Worm (Caenorhabditis elegans) whole organism, L4 larva: ENCODE measurements around the gene T02H6.6.

ENCODE experiments used
- T26A8.4 ChIP-seq: fragments of 200-800 bp; sonication (Bioruptor generic); IDR thresholded peaks from 2 replicates; pipeline ENCODE4 v1.3.6; 2022; ENCODE audit warnings: missing genetic modification characterization, missing compliant biosample characterization
- ama-1 ChIP-seq: fragments of 150-350 bp; optimal IDR thresholded peaks from 2 replicates; lab custom pipeline; 2014; ENCODE audit warnings: inconsistent platforms, mixed read lengths
- daf-12 ChIP-seq: fragments of 150-350 bp; optimal IDR thresholded peaks from 2 replicates; lab custom pipeline; 2014; ENCODE audit warnings: missing biosample characterization, missing genetic modification reagents, missing genetic modification characterization
- fos-1 ChIP-seq: fragments of 150-350 bp; optimal IDR thresholded peaks from 2 replicates; lab custom pipeline; 2014; ENCODE audit warnings: missing biosample characterization, missing genetic modification characterization
- lsy-2 ChIP-seq, 2 experiments: fragments of 150-350 bp in 1 of 2; sonication (generic microtip) in 1 of 2; optimal IDR thresholded peaks; 2 replicates each; lab custom pipeline; 2014 to 2017; ENCODE audit warnings: missing biosample characterization in 2 of 2, missing genetic modification characterization in 2 of 2
- madf-9 ChIP-seq: fragments of 200-800 bp; sonication (Bioruptor generic); conservative IDR thresholded peaks from 2 replicates; pipeline ENCODE4 v1.3.6; 2022; ENCODE audit warnings: missing genetic modification reagents, missing genetic modification characterization, missing compliant biosample characterization
- mdl-1 ChIP-seq, 2 experiments: fragments of 150-350 bp in 1 of 2; sonication (generic microtip) in 1 of 2; optimal IDR thresholded peaks; 2 replicates each; lab custom pipeline; 2014 to 2017; ENCODE audit warnings: missing biosample characterization in 2 of 2, missing genetic modification characterization in 2 of 2
- nhr-111 ChIP-seq: fragments of 200-800 bp; sonication (Bioruptor generic); optimal IDR thresholded peaks from 2 replicates; lab custom pipeline; 2018; ENCODE audit warnings: mild to moderate bottlenecking, missing genetic modification characterization, missing compliant biosample characterization
- unc-62 ChIP-seq, 3 experiments: fragments of 150-350 bp in 1 of 3; sonication (generic microtip); optimal IDR thresholded peaks in 2 of 3; peaks in 1 of 3; 1 replicate in 1 of 3; 2 replicates in 2 of 3; lab custom pipeline; 2014 to 2017; ENCODE audit warnings: missing biosample characterization in 3 of 3, missing genetic modification characterization in 3 of 3, missing genetic modification reagents in 3 of 3, missing genotype in 1 of 3
- zfp-2 ChIP-seq: sonication (generic microtip); optimal IDR thresholded peaks from 2 replicates; lab custom pipeline; 2016; ENCODE audit warnings: mild to moderate bottlenecking, missing genetic modification characterization, missing compliant biosample characterization
- ztf-11 ChIP-seq: fragments of 150-350 bp; optimal IDR thresholded peaks from 2 replicates; lab custom pipeline; 2014; ENCODE audit warnings: missing biosample characterization, missing genetic modification characterization

DNA sequence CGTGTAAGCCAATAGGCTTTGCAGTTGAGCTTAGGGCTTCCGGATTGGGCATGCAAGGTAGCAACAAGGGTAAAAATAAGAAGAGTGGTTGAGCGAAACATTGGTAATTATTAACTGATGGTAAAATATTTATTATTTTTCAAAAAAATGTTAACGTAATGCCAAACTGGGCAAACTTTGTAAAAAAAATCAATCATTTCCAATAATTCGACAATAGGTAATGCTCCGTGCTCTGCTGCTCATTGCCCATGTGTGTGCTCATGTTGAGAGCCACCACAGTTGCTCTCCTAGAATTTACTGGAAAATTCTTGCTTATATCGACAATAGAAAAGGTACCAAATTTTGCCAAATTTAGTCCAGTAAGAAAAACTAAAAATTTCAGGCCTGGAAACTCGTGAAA is 3.0 kb upstream of the T02H6.6 start, which contains the start of the genes T02H6.10 and T02H6.8:
- TF ChIP-seq lsy-2 (tag; optimal IDR thresholded peaks at IDR 0.05; lab: Kevin White, UChicago) (no peak), daf-12 (tag; lab: Kevin White, UChicago) (no peak), unc-62 (GFP tag; optimal IDR thresholded peaks at IDR 0.05 in 1 of 2; lab: Kevin White, UChicago) (no peak), unc-62 (tag; optimal IDR thresholded peaks at IDR 0.05; lab: Kevin White, UChicago) (no peak), ama-1 (lab: Kevin White, UChicago) (no peak), T26A8.4 (no peak), ztf-11 (no peak), zfp-2 (tag; lab: Kevin White, UChicago) (no peak), mdl-1 (tag; optimal IDR thresholded peaks at IDR 0.05; lab: Kevin White, UChicago) (no peak), madf-9 (no peak), nhr-111 (GFP tag; lab: Kevin White, UChicago) (no peak), fos-1 (tag; lab: Kevin White, UChicago) (no peak)
